Fruit fly (Drosophila melanogaster): Measurements from ENCODE around the gene Jupiter.

DNA sequence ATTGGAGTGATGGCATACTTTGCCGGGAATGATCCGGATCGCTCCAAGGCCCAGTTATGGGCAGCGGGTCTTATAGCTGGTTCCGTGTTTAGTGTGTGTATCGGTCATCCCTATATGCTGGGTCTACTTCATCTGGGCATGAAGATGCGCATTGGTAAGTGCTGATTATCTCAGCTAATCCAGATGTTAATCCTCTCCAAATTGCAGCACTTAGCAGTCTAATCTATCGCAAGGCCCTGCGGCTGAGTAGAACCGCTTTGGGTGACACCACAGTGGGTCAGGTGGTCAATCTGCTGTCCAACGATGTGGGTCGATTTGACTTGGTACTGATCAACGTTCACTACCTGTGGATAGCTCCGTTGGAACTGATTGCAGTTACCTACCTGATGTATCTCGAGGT lies 48.3 kb downstream of the Jupiter start:
- TF ChIP-seq CG8159 (tag; optimal IDR thresholded peaks at IDR 0.05), result no peak
- no peak for TF ChIP-seq CG34367 (tag; optimal IDR thresholded peaks at IDR 0.05)
- no peak for TF ChIP-seq CG17806 (tag; optimal IDR thresholded peaks at IDR 0.05)
- TF ChIP-seq Pif1B (GFP tag; optimal IDR thresholded peaks at IDR 0.05), result no peak
- TF ChIP-seq Pif1A (GFP tag; optimal IDR thresholded peaks at IDR 0.05), result no peak
- TF ChIP-seq fd96Ca (GFP tag; IDR thresholded peaks at IDR 0.05), result no peak
- TF ChIP-seq Ets98B (GFP tag; IDR thresholded peaks at IDR 0.05), result no peak
- TF ChIP-seq CG15710 (tag; optimal IDR thresholded peaks at IDR 0.05), result no peak
- no peak for TF ChIP-seq EcR (GFP tag; optimal IDR thresholded peaks at IDR 0.05)
- no peak for TF ChIP-seq D1 (tag; optimal IDR thresholded peaks at IDR 0.05)
- no peak for TF ChIP-seq CG4496 (GFP tag; IDR thresholded peaks at IDR 0.05)
